Fruit fly (Drosophila melanogaster) whole organism, embryonic: ENCODE measurements around the gene CG1971.
A peak's percentile ranks its signal among the peaks of the same experiment; 100 is the strongest.

Experiments
- Atf-2 ChIP-seq: fragments of 200-800 bp; sonication (Bioruptor generic); optimal IDR thresholded peaks from 2 replicates; lab custom pipeline; 2016; ENCODE audit warnings: missing biosample characterization, missing genetic modification characterization
- BtbVII ChIP-seq: fragments of 200-800 bp; sonication (Bioruptor generic); optimal IDR thresholded peaks from 3 replicates; lab custom pipeline; 2017; ENCODE audit warnings: missing biosample characterization, mild to moderate bottlenecking, missing genetic modification characterization
- CG10543 ChIP-seq: fragments of 200-800 bp; sonication (Bioruptor generic); optimal IDR thresholded peaks from 3 replicates; lab custom pipeline; 2017; ENCODE audit warnings: missing biosample characterization, mild to moderate bottlenecking, missing genetic modification characterization, moderate library complexity
- CG10959 ChIP-seq: fragments of 200-800 bp; sonication (Bioruptor generic); IDR thresholded peaks from 2 replicates; pipeline ENCODE4 v1.3.6; 2022; ENCODE audit warnings: missing biosample characterization, missing genetic modification characterization
- CG11093 ChIP-seq: fragments of 200-800 bp; sonication (Bioruptor generic); IDR thresholded peaks from 3 replicates; pipeline ENCODE4 v1.3.6; 2022; ENCODE audit warnings: missing biosample characterization, missing genetic modification characterization
- CG11247 ChIP-seq: fragments of 200-800 bp; sonication (Bioruptor generic); IDR thresholded peaks from 2 replicates; pipeline ENCODE4 v1.3.6; 2022; ENCODE audit warnings: missing biosample characterization, missing genetic modification characterization
- CG11398 ChIP-seq: fragments of 200-800 bp; sonication (Bioruptor generic); optimal IDR thresholded peaks from 2 replicates; lab custom pipeline; 2016; ENCODE audit warnings: missing biosample characterization, missing genetic modification characterization
- CG13123 ChIP-seq: fragments of 200-800 bp; sonication (Bioruptor generic); optimal IDR thresholded peaks from 2 replicates; lab custom pipeline; 2016; ENCODE audit warnings: missing biosample characterization, missing genetic modification characterization
- CG14050 ChIP-seq: fragments of 200-800 bp; sonication (Bioruptor generic); IDR thresholded peaks from 3 replicates; pipeline ENCODE4 v1.3.6; 2022; ENCODE audit warnings: missing biosample characterization, missing genetic modification characterization
- CG17359 ChIP-seq: fragments of 200-800 bp; sonication (Bioruptor generic); optimal IDR thresholded peaks from 3 replicates; lab custom pipeline; 2018; ENCODE audit warnings: missing biosample characterization, mild to moderate bottlenecking, missing genetic modification characterization, moderate library complexity
- CG17612 ChIP-seq: fragments of 200-800 bp; sonication (Bioruptor generic); IDR thresholded peaks from 2 replicates; pipeline ENCODE4 v1.3.6; 2022; ENCODE audit warnings: missing biosample characterization, missing genetic modification characterization
- CG2129 ChIP-seq: fragments of 200-800 bp; sonication (Bioruptor generic); IDR thresholded peaks from 2 replicates; pipeline ENCODE4 v1.3.6; 2022; ENCODE audit warnings: missing biosample characterization, missing genetic modification characterization; ENCODE audit not compliant: partially characterized antibody
- CG2202 ChIP-seq: fragments of 200-800 bp; sonication (Bioruptor generic); optimal IDR thresholded peaks from 2 replicates; lab custom pipeline; 2018; ENCODE audit warnings: missing biosample characterization, mild to moderate bottlenecking, missing genetic modification characterization
- CG2889 ChIP-seq: fragments of 200-800 bp; sonication (Bioruptor generic); IDR thresholded peaks from 3 replicates; pipeline ENCODE4 v1.3.6; 2022; ENCODE audit warnings: missing biosample characterization, missing genetic modification characterization
- CG31365 ChIP-seq: fragments of 200-800 bp; sonication (Bioruptor generic); optimal IDR thresholded peaks from 2 replicates; lab custom pipeline; 2018; ENCODE audit warnings: missing biosample characterization, mild to moderate bottlenecking, missing genetic modification characterization
- CG31388 ChIP-seq: fragments of 200-800 bp; sonication (Bioruptor generic); optimal IDR thresholded peaks from 2 replicates; lab custom pipeline; 2016; ENCODE audit warnings: missing biosample characterization, missing genetic modification characterization
- CG33213 ChIP-seq: fragments of 200-800 bp; sonication (Bioruptor generic); optimal IDR thresholded peaks from 3 replicates; lab custom pipeline; 2016; ENCODE audit warnings: missing biosample characterization, missing genetic modification characterization
- CG4360 ChIP-seq: fragments of 200-800 bp; sonication (Bioruptor generic); IDR thresholded peaks from 2 replicates; pipeline ENCODE4 v1.3.6; 2022; ENCODE audit warnings: missing biosample characterization, missing genetic modification characterization
- CG8478 ChIP-seq: fragments of >200 bp; optimal IDR thresholded peaks from 2 replicates; lab custom pipeline; 2018
- CHES-1-like ChIP-seq: fragments of 200-800 bp; sonication (Bioruptor generic); optimal IDR thresholded peaks from 2 replicates; lab custom pipeline; 2016; ENCODE audit warnings: missing biosample characterization, missing genetic modification characterization
- D19A ChIP-seq: fragments of 200-800 bp; optimal IDR thresholded peaks from 3 replicates; lab custom pipeline; 2019; ENCODE audit warnings: missing biosample characterization, mild to moderate bottlenecking, missing genetic modification characterization, moderate library complexity
- D19B ChIP-seq: fragments of 200-800 bp; sonication (Bioruptor generic); optimal IDR thresholded peaks from 2 replicates; lab custom pipeline; 2017; ENCODE audit warnings: missing biosample characterization, mild to moderate bottlenecking, missing genetic modification characterization
- Dad ChIP-seq: fragments of 200-800 bp; sonication (Bioruptor generic); optimal IDR thresholded peaks from 3 replicates; lab custom pipeline; 2016; ENCODE audit warnings: missing biosample characterization, missing genetic modification characterization
- Deaf1 ChIP-seq: fragments of 200-800 bp; optimal IDR thresholded peaks from 3 replicates; lab custom pipeline; 2019; ENCODE audit warnings: missing biosample characterization, mild to moderate bottlenecking, missing genetic modification characterization, moderate library complexity
- ERR ChIP-seq: fragments of 200-800 bp; sonication (Bioruptor generic); optimal IDR thresholded peaks from 2 replicates; lab custom pipeline; 2016; ENCODE audit warnings: missing biosample characterization, missing genetic modification characterization
- Ets65A ChIP-seq: fragments of 200-800 bp; sonication (Bioruptor generic); peaks from one replicate; lab custom pipeline; 2016; ENCODE audit warnings: missing biosample characterization, missing genetic modification characterization
- HLH4C ChIP-seq: fragments of 200-800 bp; sonication (Bioruptor generic); IDR thresholded peaks from 3 replicates; pipeline ENCODE4 v1.3.6; 2022; ENCODE audit warnings: missing biosample characterization, missing genetic modification characterization; ENCODE audit not compliant: partially characterized antibody
- HLH54F ChIP-seq: fragments of 200-800 bp; sonication (Bioruptor generic); optimal IDR thresholded peaks from 3 replicates; lab custom pipeline; 2016; ENCODE audit warnings: missing biosample characterization, missing genetic modification characterization
- HmgZ ChIP-seq: fragments of 200-800 bp; sonication (Bioruptor generic); optimal IDR thresholded peaks from 2 replicates; lab custom pipeline; 2018; ENCODE audit warnings: missing biosample characterization, mild to moderate bottlenecking, missing genetic modification characterization
- Hr78 ChIP-seq, 2 experiments: fragments of 200-800 bp in 1 of 2; fragments of >200 bp in 1 of 2; sonication (Bioruptor generic) in 1 of 2; optimal IDR thresholded peaks; 2 replicates each; lab custom pipeline; 2017 to 2019; ENCODE audit warnings: missing biosample characterization in 2 of 2, missing genetic modification characterization in 2 of 2, mild to moderate bottlenecking in 1 of 2, moderate library complexity in 1 of 2
- Jarid2 ChIP-seq: fragments of 200-800 bp; sonication (Bioruptor generic); optimal IDR thresholded peaks from 3 replicates; lab custom pipeline; 2017; ENCODE audit warnings: mild to moderate bottlenecking, missing biosample characterization, missing genetic modification reagents, missing genetic modification characterization
- NK7.1 ChIP-seq: fragments of 200-800 bp; sonication (Bioruptor generic); optimal IDR thresholded peaks from 3 replicates; lab custom pipeline; 2016; ENCODE audit warnings: missing biosample characterization, missing genetic modification characterization
- Scr ChIP-seq: fragments of 200-800 bp; sonication (Bioruptor generic); IDR thresholded peaks from 2 replicates; pipeline ENCODE4 v1.3.6; 2022; ENCODE audit warnings: missing biosample characterization, missing genetic modification characterization; ENCODE audit not compliant: partially characterized antibody
- Sry-δ ChIP-seq: fragments of 200-800 bp; sonication (Bioruptor generic); optimal IDR thresholded peaks from 2 replicates; lab custom pipeline; 2016; ENCODE audit warnings: missing biosample characterization, missing genetic modification characterization
- ara ChIP-seq: fragments of 200-800 bp; sonication (Bioruptor generic); IDR thresholded peaks from 2 replicates; pipeline ENCODE4 v1.3.6; 2022; ENCODE audit warnings: missing biosample characterization, missing genetic modification characterization
- br ChIP-seq: fragments of >200 bp; optimal IDR thresholded peaks from 2 replicates; lab custom pipeline; 2017
- btn ChIP-seq: fragments of 200-800 bp; sonication (Bioruptor generic); optimal IDR thresholded peaks from 2 replicates; lab custom pipeline; 2016; ENCODE audit warnings: missing biosample characterization, missing genetic modification characterization
- caup ChIP-seq: fragments of 200-800 bp; sonication (Bioruptor generic); optimal IDR thresholded peaks from 3 replicates; lab custom pipeline; 2017; ENCODE audit warnings: missing biosample characterization, mild to moderate bottlenecking, missing genetic modification characterization, moderate library complexity; ENCODE audit not compliant: severe bottlenecking
- cwo ChIP-seq: fragments of 200-800 bp; sonication (Bioruptor generic); optimal IDR thresholded peaks from 3 replicates; lab custom pipeline; 2017; ENCODE audit warnings: missing biosample characterization, missing genetic modification characterization, mild to moderate bottlenecking, moderate library complexity, missing genetic modification reagents
- exex ChIP-seq: fragments of 200-800 bp; sonication (Bioruptor generic); optimal IDR thresholded peaks from 4 replicates; lab custom pipeline; 2018; ENCODE audit warnings: missing biosample characterization, mild to moderate bottlenecking, missing genetic modification characterization, moderate library complexity
- gce ChIP-seq: fragments of 200-800 bp; sonication (Bioruptor generic); IDR thresholded peaks from 3 replicates; pipeline ENCODE4 v1.3.6; 2022; ENCODE audit warnings: missing biosample characterization, missing genetic modification characterization
- kah ChIP-seq: fragments of 200-800 bp; sonication (Bioruptor generic); optimal IDR thresholded peaks from 2 replicates; lab custom pipeline; 2018; ENCODE audit warnings: missing biosample characterization, mild to moderate bottlenecking, missing genetic modification characterization
- org-1 ChIP-seq: fragments of 200-800 bp; sonication (Bioruptor generic); optimal IDR thresholded peaks from 2 replicates; lab custom pipeline; 2017; ENCODE audit warnings: missing biosample characterization, missing genetic modification characterization
- pb ChIP-seq: fragments of 200-800 bp; sonication (Bioruptor generic); optimal IDR thresholded peaks from 3 replicates; lab custom pipeline; 2016; ENCODE audit warnings: missing biosample characterization, missing genetic modification characterization
- phol ChIP-seq: fragments of 200-800 bp; sonication (Bioruptor generic); optimal IDR thresholded peaks from 3 replicates; lab custom pipeline; 2018; ENCODE audit warnings: missing biosample characterization, mild to moderate bottlenecking, missing genetic modification characterization, moderate library complexity
- pnt ChIP-seq: fragments of 200-800 bp; sonication (Bioruptor generic); optimal IDR thresholded peaks from 3 replicates; lab custom pipeline; 2016; ENCODE audit warnings: missing biosample characterization, missing genetic modification characterization
- pros ChIP-seq: fragments of 200-800 bp; sonication (Bioruptor generic); optimal IDR thresholded peaks from 3 replicates; lab custom pipeline; 2019; ENCODE audit warnings: missing biosample characterization, mild to moderate bottlenecking, missing genetic modification characterization, moderate library complexity
- psq ChIP-seq: fragments of 200-800 bp; sonication (Bioruptor generic); optimal IDR thresholded peaks from 2 replicates; lab custom pipeline; 2017; ENCODE audit warnings: missing biosample characterization, missing genetic modification characterization
- pzg ChIP-seq: fragments of 200-800 bp; sonication (Bioruptor generic); optimal IDR thresholded peaks from 3 replicates; lab custom pipeline; 2018; ENCODE audit warnings: missing biosample characterization, mild to moderate bottlenecking, missing genetic modification characterization, moderate library complexity
- sima ChIP-seq: fragments of 200-800 bp; sonication (Bioruptor generic); optimal IDR thresholded peaks from 2 replicates; lab custom pipeline; 2016; ENCODE audit warnings: missing biosample characterization, missing genetic modification characterization
- tna ChIP-seq: fragments of 200-800 bp; sonication (Bioruptor generic); IDR thresholded peaks from 2 replicates; pipeline ENCODE4 v1.3.6; 2022; ENCODE audit warnings: missing biosample characterization, missing genetic modification characterization; ENCODE audit not compliant: partially characterized antibody
- vfl ChIP-seq: fragments of 200-800 bp; sonication (Bioruptor generic); optimal IDR thresholded peaks from 2 replicates; lab custom pipeline; 2016; ENCODE audit warnings: missing biosample characterization, missing genetic modification characterization
- wor ChIP-seq: fragments of 200-800 bp; sonication (Bioruptor generic); IDR thresholded peaks from 2 replicates; pipeline ENCODE4 v1.3.6; 2022; ENCODE audit warnings: missing biosample characterization, missing genetic modification characterization

The CG1971 gene

dm6 chr3R:31794457-31794856, 10.8 kb upstream of the CG1971 start (continued):
- TF ChIP-seq CG10543 (no peak), ERR (GFP tag; lab: Kevin White, UChicago) (no peak), NK7.1 (GFP tag; lab: Kevin White, UChicago) (no peak), br (lab: Kevin White, UChicago) (no peak), gce (GFP tag; lab: Robert Waterston, UW) (no peak), pros (no peak), pzg (GFP tag; lab: Kevin White, UChicago) (peak; percentile 77), CG17612 (GFP tag; lab: Robert Waterston, UW) (no peak), CG11398 (GFP tag; lab: Kevin White, UChicago) (no peak), CG4360 (GFP tag; lab: Robert Waterston, UW) (no peak), CG11093 (GFP tag; lab: Robert Waterston, UW) (no peak), Deaf1 (tag; lab: Kevin White, UChicago) (no peak), HLH54F (no peak), CG8478 (peak; percentile 76), BtbVII (GFP tag; lab: Kevin White, UChicago) (no peak), Dad (no peak), CG31388 (GFP tag; lab: Kevin White, UChicago) (no peak), cwo (GFP tag; lab: Kevin White, UChicago) (peak; percentile 87), CG2202 (tag; lab: Kevin White, UChicago) (no peak), wor (GFP tag; lab: Robert Waterston, UW) (no peak), CG13123 (GFP tag; lab: Kevin White, UChicago) (no peak), CG31365 (tag; lab: Kevin White, UChicago) (no peak), Sry-δ (GFP tag; lab: Kevin White, UChicago) (peak; percentile 16), Scr (GFP tag; lab: Robert Waterston, UW) (no peak), D19A (no peak), Hr78 (GFP tag; optimal IDR thresholded peaks at IDR 0.05; lab: Kevin White, UChicago) (no peak), CG14050 (GFP tag; lab: Robert Waterston, UW) (no peak), HLH4C (GFP tag; lab: Robert Waterston, UW) (no peak), vfl (GFP tag; lab: Kevin White, UChicago) (no peak), D19B (GFP tag; lab: Kevin White, UChicago) (no peak), Jarid2 (GFP tag; lab: Kevin White, UChicago) (no peak), phol (tag; lab: Kevin White, UChicago) (peak; percentile 9), ara (GFP tag; lab: Robert Waterston, UW) (peak; percentile 16; the same call in 1 of the 2 replicates), CG2129 (no peak), exex (tag; lab: Kevin White, UChicago) (no peak), org-1 (GFP tag; lab: Kevin White, UChicago) (no peak), CG11247 (GFP tag; lab: Robert Waterston, UW) (no peak), HmgZ (peak; percentile 60), sima (GFP tag; lab: Kevin White, UChicago) (no peak), tna (GFP tag; lab: Robert Waterston, UW) (no peak), btn (GFP tag; lab: Kevin White, UChicago) (no peak), CHES-1-like (GFP tag; lab: Kevin White, UChicago) (no peak), Atf-2 (GFP tag; lab: Kevin White, UChicago) (no peak), CG2889 (GFP tag; lab: Robert Waterston, UW) (no peak), CG17359 (tag; lab: Kevin White, UChicago) (no peak), pb (GFP tag; lab: Kevin White, UChicago) (no peak), caup (GFP tag; lab: Kevin White, UChicago) (no peak), pnt (no peak), CG33213 (GFP tag; lab: Kevin White, UChicago) (no peak), CG10959 (GFP tag; lab: Robert Waterston, UW) (no peak), psq (no peak), kah (no peak), Ets65A (GFP tag; lab: Kevin White, UChicago) (no peak)
